Worm (Caenorhabditis elegans) whole organism, L3 larva: ENCODE data around the gene zmp-1.

Source experiments
- R02D3.7 ChIP-seq: fragments of 150-350 bp; optimal IDR thresholded peaks from 2 replicates; lab custom pipeline; 2014; ENCODE audit warnings: missing biosample characterization, missing genetic modification characterization
- ZK546.5 ChIP-seq: sonication (generic microtip); optimal IDR thresholded peaks from 2 replicates; lab custom pipeline; 2017; ENCODE audit warnings: missing biosample characterization, missing genetic modification characterization
- ama-1 ChIP-seq: fragments of 150-350 bp; optimal IDR thresholded peaks from 2 replicates; lab custom pipeline; 2018
- ceh-28 ChIP-seq: fragments of 150-350 bp; optimal IDR thresholded peaks from 2 replicates; lab custom pipeline; 2014; ENCODE audit warnings: missing biosample characterization, missing genetic modification reagents, missing genetic modification characterization
- ceh-9 ChIP-seq: sonication (generic microtip); optimal IDR thresholded peaks from 2 replicates; lab custom pipeline; 2018; ENCODE audit warnings: missing biosample characterization, missing genetic modification characterization
- daf-12 ChIP-seq: fragments of 150-350 bp; optimal IDR thresholded peaks from 2 replicates; lab custom pipeline; 2014; ENCODE audit warnings: missing biosample characterization, missing genetic modification reagents, missing genetic modification characterization
- egl-27 ChIP-seq: sonication (generic microtip); optimal IDR thresholded peaks from 4 replicates; lab custom pipeline; 2017; ENCODE audit warnings: missing biosample characterization, missing genetic modification reagents, missing genetic modification characterization
- egl-5 ChIP-seq: fragments of 150-350 bp; optimal IDR thresholded peaks from 2 replicates; lab custom pipeline; 2017; ENCODE audit warnings: missing biosample characterization, missing genetic modification reagents, missing genetic modification characterization, inconsistent platforms
- elt-3 ChIP-seq, 3 experiments: fragments of 150-350 bp in 1 of 3; sonication (generic microtip) in 2 of 3; optimal IDR thresholded peaks; 2 replicates in 2 of 3; 4 replicates in 1 of 3; lab custom pipeline; 2014 to 2017; ENCODE audit warnings: missing biosample characterization in 3 of 3, missing genetic modification characterization in 3 of 3
- eor-1 ChIP-seq, 2 experiments: fragments of 150-350 bp; optimal IDR thresholded peaks; 2 replicates each; lab custom pipeline; 2014 to 2018; ENCODE audit warnings: missing biosample characterization in 2 of 2, missing genetic modification characterization in 2 of 2
- fkh-10 ChIP-seq: sonication (generic microtip); optimal IDR thresholded peaks from 2 replicates; lab custom pipeline; 2017; ENCODE audit warnings: missing biosample characterization, missing genetic modification reagents, missing genetic modification characterization
- fkh-2 ChIP-seq: fragments of 150-350 bp; optimal IDR thresholded peaks from 2 replicates; lab custom pipeline; 2014; ENCODE audit warnings: missing biosample characterization, missing genetic modification reagents, missing genetic modification characterization
- fos-1 ChIP-seq: fragments of 150-350 bp; optimal IDR thresholded peaks from 2 replicates; lab custom pipeline; 2014; ENCODE audit warnings: missing biosample characterization, missing genetic modification characterization
- hmg-11 ChIP-seq: sonication (generic microtip); optimal IDR thresholded peaks from 2 replicates; lab custom pipeline; 2016; ENCODE audit warnings: missing genetic modification characterization, missing compliant biosample characterization
- lin-15B ChIP-seq: fragments of 150-350 bp; optimal IDR thresholded peaks from 2 replicates; lab custom pipeline; 2014; ENCODE audit warnings: missing biosample characterization, missing genetic modification characterization
- lin-39 ChIP-seq: fragments of 150-350 bp; optimal IDR thresholded peaks from 2 replicates; lab custom pipeline; 2018; ENCODE audit warnings: missing biosample characterization, missing genetic modification reagents, missing genetic modification characterization
- mdl-1 ChIP-seq: fragments of 150-350 bp; optimal IDR thresholded peaks from 2 replicates; lab custom pipeline; 2014; ENCODE audit warnings: missing biosample characterization, missing genetic modification characterization
- mml-1 ChIP-seq: fragments of 150-350 bp; sonication (generic microtip); optimal IDR thresholded peaks from 3 replicates; lab custom pipeline; 2014; ENCODE audit warnings: missing biosample characterization, missing genetic modification characterization
- nfya-1 ChIP-seq: sonication (generic microtip); optimal IDR thresholded peaks from 2 replicates; lab custom pipeline; 2017; ENCODE audit warnings: missing genetic modification characterization, mild to moderate bottlenecking, missing compliant biosample characterization, antibody characterized with exemption, moderate library complexity; ENCODE audit not compliant: insufficient read depth
- nhr-11 ChIP-seq: fragments of 150-350 bp; optimal IDR thresholded peaks from 2 replicates; lab custom pipeline; 2014; ENCODE audit warnings: missing biosample characterization, missing genetic modification characterization
- nhr-12 ChIP-seq: fragments of 150-350 bp; optimal IDR thresholded peaks from 2 replicates; lab custom pipeline; 2014; ENCODE audit warnings: missing biosample characterization, missing genetic modification characterization
- nhr-23 ChIP-seq: fragments of 150-350 bp; optimal IDR thresholded peaks from 2 replicates; lab custom pipeline; 2014; ENCODE audit warnings: missing biosample characterization, missing genetic modification reagents, missing genetic modification characterization
- nhr-237 ChIP-seq: fragments of 150-350 bp; optimal IDR thresholded peaks from 2 replicates; lab custom pipeline; 2014; ENCODE audit warnings: missing biosample characterization, missing genetic modification characterization
- nhr-25 ChIP-seq: sonication (generic microtip); optimal IDR thresholded peaks from 2 replicates; lab custom pipeline; 2017; ENCODE audit warnings: missing biosample characterization, missing genetic modification characterization
- nhr-76 ChIP-seq: fragments of 150-350 bp; sonication (generic microtip); optimal IDR thresholded peaks from 5 replicates; lab custom pipeline; 2014; ENCODE audit warnings: missing biosample characterization, missing genetic modification characterization
- nhr-77 ChIP-seq: fragments of 150-350 bp; optimal IDR thresholded peaks from 2 replicates; lab custom pipeline; 2014; ENCODE audit warnings: missing biosample characterization, missing genetic modification characterization
- pha-4 ChIP-seq: fragments of 150-350 bp; optimal IDR thresholded peaks from 2 replicates; lab custom pipeline; 2014; ENCODE audit warnings: missing biosample characterization, missing genetic modification reagents, missing genetic modification characterization
- pqm-1 ChIP-seq: fragments of 150-350 bp; optimal IDR thresholded peaks from 2 replicates; lab custom pipeline; 2017; ENCODE audit warnings: missing biosample characterization, missing genetic modification characterization, inconsistent platforms
- sea-2 ChIP-seq: fragments of 150-350 bp; sonication (generic microtip); optimal IDR thresholded peaks from 4 replicates; lab custom pipeline; 2014; ENCODE audit warnings: missing biosample characterization, missing genetic modification reagents, missing genetic modification characterization
- skn-1 ChIP-seq: fragments of 150-350 bp; optimal IDR thresholded peaks from 2 replicates; lab custom pipeline; 2014; ENCODE audit warnings: missing biosample characterization, missing genetic modification characterization
- snpc-4 ChIP-seq: fragments of 150-350 bp; optimal IDR thresholded peaks from 2 replicates; lab custom pipeline; 2014; ENCODE audit warnings: missing biosample characterization, missing genetic modification characterization
- unc-62 ChIP-seq: fragments of 150-350 bp; sonication (generic microtip); optimal IDR thresholded peaks from 4 replicates; lab custom pipeline; 2014; ENCODE audit warnings: missing biosample characterization, missing genetic modification reagents, missing genetic modification characterization
- zag-1 ChIP-seq: fragments of 150-350 bp; optimal IDR thresholded peaks from 2 replicates; lab custom pipeline; 2014; ENCODE audit warnings: missing biosample characterization, missing genetic modification characterization

The zmp-1 gene

ce11 chrIII:5897468-5897867, 35.3 kb downstream of the zmp-1 start:
- TF ChIP-seq nhr-25 (tag; lab: Kevin White, UChicago) = no peak
- TF ChIP-seq nfya-1 (tag; lab: Kevin White, UChicago) = peak; percentile 1
- no peak for TF ChIP-seq eor-1 (tag; optimal IDR thresholded peaks at IDR 0.05; lab: Kevin White, UChicago)
- TF ChIP-seq hmg-11 (tag; lab: Kevin White, UChicago) = no peak
- TF ChIP-seq ceh-28 (tag; lab: Kevin White, UChicago) = no peak
- TF ChIP-seq ama-1 (lab: Kevin White, UChicago) = no peak
- no peak for TF ChIP-seq R02D3.7 (tag; lab: Kevin White, UChicago)
- TF ChIP-seq zag-1 (tag; lab: Kevin White, UChicago) = no peak

- TF ChIP-seq mdl-1 (tag; lab: Kevin White, UChicago) (no peak), nhr-25 (tag; lab: Kevin White, UChicago) (no peak), unc-62 (GFP tag; lab: Kevin White, UChicago) (no peak), fkh-10 (GFP tag; lab: Kevin White, UChicago) (no peak), nhr-12 (tag; lab: Kevin White, UChicago) (no peak), zag-1 (tag; lab: Kevin White, UChicago) (no peak), ZK546.5 (tag; lab: Kevin White, UChicago) (no peak), R02D3.7 (tag; lab: Kevin White, UChicago) (no peak), nhr-76 (no peak), pha-4 (tag; lab: Kevin White, UChicago) (no peak), nhr-237 (no peak), fos-1 (tag; lab: Kevin White, UChicago) (no peak), lin-39 (no peak), snpc-4 (no peak)
Measured at ce11 chrIII:5895913-5896312, 36.8 kb downstream of the zmp-1 start, which contains the start of gene pxl-1. Gene pxl-1 (minus strand): TSS chrIII:5896013.

- no peak for TF ChIP-seq nhr-11 (tag; lab: Kevin White, UChicago)
- TF ChIP-seq pha-4 (tag; lab: Kevin White, UChicago) = peak; percentile 59
Measured at ce11 chrIII:5892909-5893308, 39.8 kb downstream of the zmp-1 start.

ce11 chrIII:5888675-5889074, 44.1 kb downstream of the zmp-1 start, which contains the start of gene C28H8.8:
Gene C28H8.8 (minus strand): TSS chrIII:5888775.
- TF ChIP-seq unc-62 (GFP tag; lab: Kevin White, UChicago) = no peak
- TF ChIP-seq elt-3 (tag; optimal IDR thresholded peaks at IDR 0.05; lab: Kevin White, UChicago) = no peak
- TF ChIP-seq sea-2 (GFP tag; lab: Kevin White, UChicago) = no peak
- no peak for TF ChIP-seq mml-1
- TF ChIP-seq egl-27 = no peak
- no peak for TF ChIP-seq mdl-1 (tag; lab: Kevin White, UChicago)
- TF ChIP-seq ceh-9 (tag; lab: Kevin White, UChicago) = no peak

ce11 chrIII:5886893-5887292, 45.9 kb downstream of the zmp-1 start, which contains the start of gene C28H8.7:
Gene C28H8.7 (minus strand): TSS chrIII:5886993.
- TF ChIP-seq skn-1 (tag; lab: Kevin White, UChicago) = no peak
- TF ChIP-seq egl-27 = no peak

- TF ChIP-seq ama-1 (lab: Kevin White, UChicago) (no peak), daf-12 (tag; lab: Kevin White, UChicago) (no peak), lin-39 (no peak), elt-3 (tag; optimal IDR thresholded peaks at IDR 0.05; lab: Kevin White, UChicago) (no peak), nhr-25 (tag; lab: Kevin White, UChicago) (no peak)
Measured at ce11 chrIII:5884459-5884858, 48.3 kb downstream of the zmp-1 start.

ce11 chrIII:5884007-5884406, 48.7 kb downstream of the zmp-1 start, which contains the start of gene C28H8.5:
Gene C28H8.5 (plus strand): TSS chrIII:5884307.
- no peak for TF ChIP-seq pqm-1 (tag; lab: Kevin White, UChicago)
- TF ChIP-seq nhr-237 = no peak
- TF ChIP-seq lin-15B (tag; lab: Kevin White, UChicago) = no peak
- TF ChIP-seq fkh-2 = no peak
- TF ChIP-seq egl-5 (tag; lab: Kevin White, UChicago) = no peak
- TF ChIP-seq fkh-10 (GFP tag; lab: Kevin White, UChicago) = no peak
- no peak for TF ChIP-seq zag-1 (tag; lab: Kevin White, UChicago)
- no peak for TF ChIP-seq nhr-77 (tag; lab: Kevin White, UChicago)
- TF ChIP-seq pha-4 (tag; lab: Kevin White, UChicago) = no peak
- TF ChIP-seq nhr-23 = no peak
- TF ChIP-seq nhr-76 = no peak
- no peak for TF ChIP-seq ama-1 (lab: Kevin White, UChicago)
- no peak for TF ChIP-seq ceh-9 (tag; lab: Kevin White, UChicago)
- TF ChIP-seq, all 47 proteins: peak for 0
